Fruit fly (Drosophila melanogaster): ENCODE results near the gene Poxm.

Gene Poxm

dm6 chr3R:8354458-8354857, 20.9 kb upstream of the Poxm start (continued):
- TF ChIP-seq wek (GFP tag; optimal IDR thresholded peaks at IDR 0.05) = no peak
- no peak for TF ChIP-seq pan (optimal IDR thresholded peaks at IDR 0.05)
- TF ChIP-seq pan (GFP tag; optimal IDR thresholded peaks at IDR 0.05 in 1 of 2, IDR thresholded peaks at IDR 0.05 in 1 of 2) = peak in 1 of 2 experiments; percentile 80
- TF ChIP-seq CG18011 (GFP tag; optimal IDR thresholded peaks at IDR 0.05) = no peak
- TF ChIP-seq Hand (GFP tag; optimal IDR thresholded peaks at IDR 0.05) = no peak
- TF ChIP-seq CG10431 (GFP tag; optimal IDR thresholded peaks at IDR 0.05) = no peak
- TF ChIP-seq hb (GFP tag; IDR thresholded peaks at IDR 0.05; ENCODE audit: partially characterized antibody) = no peak
- TF ChIP-seq sima (GFP tag; optimal IDR thresholded peaks at IDR 0.05) = no peak
- no peak for TF ChIP-seq tna (GFP tag; IDR thresholded peaks at IDR 0.05; ENCODE audit: partially characterized antibody)
- TF ChIP-seq MTF-1 (GFP tag; optimal IDR thresholded peaks at IDR 0.05; ENCODE audit: borderline replicate concordance) = peak; percentile 21
- peak; percentile 73; the same call in 2 of the 3 replicates for TF ChIP-seq tgo (GFP tag; IDR thresholded peaks at IDR 0.05)
- TF ChIP-seq CG11093 (GFP tag; IDR thresholded peaks at IDR 0.05) = peak; percentile 46; the same call in 2 of the 3 replicates
- no peak for TF ChIP-seq cg (GFP tag; optimal IDR thresholded peaks at IDR 0.05)
- TF ChIP-seq CG17568 (GFP tag; optimal IDR thresholded peaks at IDR 0.05) = peak; percentile 48
- peak; percentile 22 for TF ChIP-seq CG6254 (GFP tag; optimal IDR thresholded peaks at IDR 0.05)
- peak; percentile 16 for TF ChIP-seq bab2 (GFP tag; optimal IDR thresholded peaks at IDR 0.05)
- TF ChIP-seq CG3065 (GFP tag; optimal IDR thresholded peaks at IDR 0.05) = no peak
- peak; percentile 1 for TF ChIP-seq gsb-n (tag; optimal IDR thresholded peaks at IDR 0.05)
- no peak for TF ChIP-seq chn (GFP tag; optimal IDR thresholded peaks at IDR 0.05)
- no peak for TF ChIP-seq pfk (GFP tag; optimal IDR thresholded peaks at IDR 0.05)
- peak; percentile 38; the same call in 1 of the 2 replicates for TF ChIP-seq CG11247 (GFP tag; IDR thresholded peaks at IDR 0.05)
- TF ChIP-seq CG1602 (GFP tag; optimal IDR thresholded peaks at IDR 0.05) = peak; percentile 28
- TF ChIP-seq knrl (GFP tag; IDR thresholded peaks at IDR 0.05; ENCODE audit: partially characterized antibody) = no peak
- no peak for TF ChIP-seq z (GFP tag; IDR thresholded peaks at IDR 0.05)
- no peak for TF ChIP-seq lov (optimal IDR thresholded peaks at IDR 0.05)
- TF ChIP-seq lov (GFP tag; IDR thresholded peaks at IDR 0.05) = no peak
- TF ChIP-seq zfh2 (GFP tag; optimal IDR thresholded peaks at IDR 0.05) = no peak
- no peak for TF ChIP-seq maf-S (GFP tag; optimal IDR thresholded peaks at IDR 0.05)
- TF ChIP-seq dmrt99B (tag; optimal IDR thresholded peaks at IDR 0.05) = peak; percentile 52
- peak; percentile 76 for TF ChIP-seq dysf (GFP tag; IDR thresholded peaks at IDR 0.05)
- TF ChIP-seq Dp (GFP tag; optimal IDR thresholded peaks at IDR 0.05) = no peak
- peak; percentile 47 for TF ChIP-seq CG4730 (GFP tag; IDR thresholded peaks at IDR 0.05)
- peak; percentile 62; the same call in 1 of the 3 replicates for TF ChIP-seq so (GFP tag; IDR thresholded peaks at IDR 0.05)
- peak; percentile 1 for TF ChIP-seq CG10267 (tag; optimal IDR thresholded peaks at IDR 0.05)
- TF ChIP-seq CG13424 (tag; optimal IDR thresholded peaks at IDR 0.05) = peak; percentile 49
- peak; percentile 73 for TF ChIP-seq Ada2b (GFP tag; IDR thresholded peaks at IDR 0.05)
- peak in 1 of 2 experiments; percentile 55 for TF ChIP-seq bsh (GFP tag; optimal IDR thresholded peaks at IDR 0.05)
- TF ChIP-seq Mrtf (GFP tag; IDR thresholded peaks at IDR 0.05) = no peak
- no peak for TF ChIP-seq CG7271 (tag; optimal IDR thresholded peaks at IDR 0.05)
- peak; percentile 34 for TF ChIP-seq Ssrp (tag; optimal IDR thresholded peaks at IDR 0.05)
- no peak for TF ChIP-seq CG15011 (GFP tag; optimal IDR thresholded peaks at IDR 0.05)
- peak; percentile 73 for TF ChIP-seq sug (tag; optimal IDR thresholded peaks at IDR 0.05)
- TF ChIP-seq Gug (GFP tag; IDR thresholded peaks at IDR 0.05) = peak; percentile 39; the same call in 1 of the 4 replicates
- TF ChIP-seq bbx (GFP tag; IDR thresholded peaks at IDR 0.05; ENCODE audit: partially characterized antibody) = no peak
- peak; percentile 43 for TF ChIP-seq CG43689 (GFP tag; IDR thresholded peaks at IDR 0.05)
- TF ChIP-seq CG3726 (GFP tag; IDR thresholded peaks at IDR 0.05) = no peak
- TF ChIP-seq CG10959 (GFP tag; IDR thresholded peaks at IDR 0.05) = no peak
- TF ChIP-seq CG17328 (GFP tag; IDR thresholded peaks at IDR 0.05) = peak; percentile 54; the same call in 1 of the 2 replicates
- TF ChIP-seq CG4854 (GFP tag; optimal IDR thresholded peaks at IDR 0.05) = no peak
- TF ChIP-seq H15 (GFP tag; IDR thresholded peaks at IDR 0.05) = peak; percentile 59; the same call in 1 of the 3 replicates
- peak; percentile 64; the same call in 1 of the 2 replicates for TF ChIP-seq gsb (GFP tag; IDR thresholded peaks at IDR 0.05)
